Worm (Caenorhabditis elegans): Measurements from ENCODE around the gene npr-20.

Gene npr-20

DNA sequence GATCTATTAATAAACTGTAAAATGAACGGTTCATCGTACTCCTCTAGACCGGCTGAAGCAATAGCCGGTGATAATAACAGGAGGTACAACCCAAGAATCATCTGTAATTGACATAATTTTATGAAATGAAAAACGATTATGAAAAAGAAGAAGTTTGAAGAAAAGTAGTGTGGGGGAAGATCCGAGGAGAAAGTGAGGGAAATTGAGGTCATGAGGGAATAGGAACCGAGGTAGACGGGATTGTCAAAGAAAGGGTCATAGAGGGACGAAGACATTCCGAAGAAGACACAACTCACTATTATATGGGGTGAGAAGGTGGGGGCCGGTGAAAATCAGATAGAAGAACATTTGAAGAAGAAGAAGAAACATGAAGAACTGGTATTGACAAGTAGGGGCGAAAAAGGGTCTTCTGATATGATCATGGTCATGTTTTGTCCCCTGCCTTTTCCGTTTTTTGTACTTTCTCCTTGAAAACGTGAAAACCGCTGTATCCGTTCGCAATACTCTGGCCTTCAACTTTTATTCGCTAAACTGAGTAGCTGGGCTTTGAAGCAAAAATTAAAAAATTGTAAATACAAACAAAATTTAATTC is 12.9 kb downstream of the npr-20 start, which contains the start of gene oac-46:
Gene oac-46, minus strand, starts transcription at position 101 of the 592 bp plus-strand sequence.
- TF ChIP-seq med-1 (GFP tag; optimal IDR thresholded peaks at IDR 0.05; ENCODE audit: insufficient read depth) (no peak), flt-1 (GFP tag; IDR thresholded peaks at IDR 0.05) (no peak), ztf-29 (GFP tag; IDR thresholded peaks at IDR 0.05) (no peak), ztf-23 (GFP tag; IDR thresholded peaks at IDR 0.05) (no peak), cog-1 (tag; optimal IDR thresholded peaks at IDR 0.05) (no peak), T22C8.4 (GFP tag; IDR thresholded peaks at IDR 0.05) (no peak), ref-1 (GFP tag; conservative IDR thresholded peaks at IDR 0.05) (no peak), tab-1 (GFP tag; IDR thresholded peaks at IDR 0.05) (no peak), klf-2 (GFP tag; conservative IDR thresholded peaks at IDR 0.05) (no peak)

DNA sequence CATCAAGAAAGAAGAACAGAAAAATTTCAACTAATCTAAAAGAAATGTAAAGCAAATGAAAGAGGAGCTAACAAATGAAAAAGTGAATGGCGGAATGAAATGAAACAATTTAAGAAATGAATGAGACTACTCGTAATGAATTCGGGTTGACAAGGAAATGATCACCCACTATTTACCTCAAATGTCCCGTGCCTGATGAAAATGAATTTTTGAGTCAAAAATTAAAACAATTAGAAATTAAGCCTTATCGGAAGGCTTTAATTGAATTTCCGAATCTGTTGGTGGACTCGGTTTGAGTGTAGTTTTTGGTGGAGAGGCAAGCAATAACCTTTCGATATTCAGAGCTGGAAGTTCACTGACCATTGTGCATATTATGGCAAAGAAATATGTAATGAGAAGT is 16.0 kb downstream of the npr-20 start:
- TF ChIP-seq ztf-23 (GFP tag; IDR thresholded peaks at IDR 0.05): no peak
- no peak for TF ChIP-seq cog-1 (tag; optimal IDR thresholded peaks at IDR 0.05)
- no peak for TF ChIP-seq ref-1 (GFP tag; conservative IDR thresholded peaks at IDR 0.05)
- TF ChIP-seq ztf-29 (GFP tag; IDR thresholded peaks at IDR 0.05): no peak
- no peak for TF ChIP-seq T22C8.4 (GFP tag; IDR thresholded peaks at IDR 0.05)
- no peak for TF ChIP-seq klf-2 (GFP tag; conservative IDR thresholded peaks at IDR 0.05)
- TF ChIP-seq flt-1 (GFP tag; IDR thresholded peaks at IDR 0.05): no peak
- no peak for TF ChIP-seq med-1 (GFP tag; optimal IDR thresholded peaks at IDR 0.05; ENCODE audit: insufficient read depth)
- no peak for TF ChIP-seq tab-1 (GFP tag; IDR thresholded peaks at IDR 0.05)

ce11 chrII:8845932-8846331 is 19.0 kb downstream of the npr-20 start:
- TF ChIP-seq tab-1 (GFP tag; IDR thresholded peaks at IDR 0.05): no peak
- no peak for TF ChIP-seq flt-1 (GFP tag; IDR thresholded peaks at IDR 0.05)
- no peak for TF ChIP-seq ztf-23 (GFP tag; IDR thresholded peaks at IDR 0.05)
- no peak for TF ChIP-seq cog-1 (tag; optimal IDR thresholded peaks at IDR 0.05)

DNA sequence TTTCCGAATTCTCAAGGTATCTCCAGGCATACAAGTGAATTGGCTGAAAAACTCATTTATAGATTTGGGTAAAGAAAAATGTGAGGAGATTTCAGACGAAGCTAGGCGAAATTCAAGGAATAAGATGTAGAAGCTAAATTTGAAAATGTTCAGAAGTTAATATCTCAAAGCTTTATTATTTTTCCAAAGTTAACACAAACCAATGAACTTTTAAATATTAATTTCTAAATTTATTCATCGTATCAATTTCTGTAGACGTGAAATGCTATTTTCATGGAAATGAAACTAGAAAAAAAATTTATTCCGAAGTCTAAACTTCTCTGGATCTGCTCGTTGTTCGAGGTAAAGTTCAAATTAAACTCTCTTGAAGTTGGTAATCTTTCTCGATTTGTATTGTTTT is 19.7 kb downstream of the npr-20 start, which contains the start of gene agxt-1:
Gene agxt-1, plus strand, starts transcription at position 301 of the 400 bp plus-strand sequence.
- no peak for TF ChIP-seq ref-1 (GFP tag; conservative IDR thresholded peaks at IDR 0.05)
- TF ChIP-seq klf-2 (GFP tag; conservative IDR thresholded peaks at IDR 0.05): no peak
- no peak for TF ChIP-seq T22C8.4 (GFP tag; IDR thresholded peaks at IDR 0.05)
- no peak for TF ChIP-seq flt-1 (GFP tag; IDR thresholded peaks at IDR 0.05)
- TF ChIP-seq med-1 (GFP tag; optimal IDR thresholded peaks at IDR 0.05; ENCODE audit: insufficient read depth): no peak
- TF ChIP-seq cog-1 (tag; optimal IDR thresholded peaks at IDR 0.05): no peak
- TF ChIP-seq ztf-29 (GFP tag; IDR thresholded peaks at IDR 0.05): no peak
- no peak for TF ChIP-seq ztf-23 (GFP tag; IDR thresholded peaks at IDR 0.05)
- no peak for TF ChIP-seq tab-1 (GFP tag; IDR thresholded peaks at IDR 0.05)

ce11 chrII:8844465-8845126 is 20.4 kb downstream of the npr-20 start, which contains the start of gene F46C5.6:
Gene F46C5.6 (minus strand): TSS chrII:8844515.
- TF ChIP-seq T22C8.4 (GFP tag; IDR thresholded peaks at IDR 0.05) (no peak), klf-2 (GFP tag; conservative IDR thresholded peaks at IDR 0.05) (no peak), tab-1 (GFP tag; IDR thresholded peaks at IDR 0.05) (no peak), med-1 (GFP tag; optimal IDR thresholded peaks at IDR 0.05; ENCODE audit: insufficient read depth) (no peak), ztf-29 (GFP tag; IDR thresholded peaks at IDR 0.05) (no peak), flt-1 (GFP tag; IDR thresholded peaks at IDR 0.05) (no peak), ref-1 (GFP tag; conservative IDR thresholded peaks at IDR 0.05) (no peak), cog-1 (tag; optimal IDR thresholded peaks at IDR 0.05) (no peak), ztf-23 (GFP tag; IDR thresholded peaks at IDR 0.05) (no peak)

- no peak for TF ChIP-seq ref-1 (GFP tag; conservative IDR thresholded peaks at IDR 0.05)
- TF ChIP-seq med-1 (GFP tag; optimal IDR thresholded peaks at IDR 0.05; ENCODE audit: insufficient read depth): no peak
- no peak for TF ChIP-seq ztf-29 (GFP tag; IDR thresholded peaks at IDR 0.05)
- TF ChIP-seq T22C8.4 (GFP tag; IDR thresholded peaks at IDR 0.05): no peak
- TF ChIP-seq cog-1 (tag; optimal IDR thresholded peaks at IDR 0.05): no peak
- no peak for TF ChIP-seq ztf-23 (GFP tag; IDR thresholded peaks at IDR 0.05)
- no peak for TF ChIP-seq klf-2 (GFP tag; conservative IDR thresholded peaks at IDR 0.05)
- TF ChIP-seq tab-1 (GFP tag; IDR thresholded peaks at IDR 0.05): no peak
- no peak for TF ChIP-seq flt-1 (GFP tag; IDR thresholded peaks at IDR 0.05)
These were observed 26.0 kb downstream of the npr-20 start, which contains the start of gene F46C5.7 for ce11 chrII:8839025-8839424. Gene F46C5.7 (plus strand): TSS chrII:8839325.

DNA sequence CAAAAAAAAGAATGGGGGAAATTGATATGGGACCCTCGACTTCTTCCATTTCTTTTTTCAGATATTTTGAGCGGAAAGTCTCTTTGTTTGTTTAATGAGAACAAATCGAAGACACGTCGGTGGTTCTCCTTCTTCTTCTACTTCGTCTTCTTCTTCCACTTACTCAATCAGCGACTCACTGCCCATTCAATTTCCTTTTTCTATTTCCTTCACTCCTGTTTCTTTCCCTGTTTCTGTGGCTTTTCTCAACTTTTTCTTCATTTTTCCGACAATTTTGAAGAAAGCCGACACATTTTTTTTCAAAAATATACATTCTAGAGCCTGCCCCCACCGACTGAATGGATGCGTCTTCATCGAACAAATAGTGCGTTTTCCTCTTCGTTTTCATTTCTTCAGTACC is 29.1 kb downstream of the npr-20 start, which contains the start of gene F46C5.4:
Gene F46C5.4, plus strand, starts transcription at position 222 of the 400 bp plus-strand sequence.
- TF ChIP-seq ztf-23 (GFP tag; IDR thresholded peaks at IDR 0.05): no peak
- no peak for TF ChIP-seq tab-1 (GFP tag; IDR thresholded peaks at IDR 0.05)
- no peak for TF ChIP-seq cog-1 (tag; optimal IDR thresholded peaks at IDR 0.05)
- no peak for TF ChIP-seq ref-1 (GFP tag; conservative IDR thresholded peaks at IDR 0.05)
- TF ChIP-seq ztf-29 (GFP tag; IDR thresholded peaks at IDR 0.05): no peak
- TF ChIP-seq med-1 (GFP tag; optimal IDR thresholded peaks at IDR 0.05; ENCODE audit: insufficient read depth): no peak
- no peak for TF ChIP-seq T22C8.4 (GFP tag; IDR thresholded peaks at IDR 0.05)

ce11 chrII:8832941-8833340 is 32.0 kb downstream of the npr-20 start:
- TF ChIP-seq ref-1 (GFP tag; conservative IDR thresholded peaks at IDR 0.05) (no peak), tab-1 (GFP tag; IDR thresholded peaks at IDR 0.05) (no peak), ztf-23 (GFP tag; IDR thresholded peaks at IDR 0.05) (no peak), flt-1 (GFP tag; IDR thresholded peaks at IDR 0.05) (no peak), med-1 (GFP tag; optimal IDR thresholded peaks at IDR 0.05; ENCODE audit: insufficient read depth) (no peak), T22C8.4 (GFP tag; IDR thresholded peaks at IDR 0.05) (no peak), klf-2 (GFP tag; conservative IDR thresholded peaks at IDR 0.05) (no peak), ztf-29 (GFP tag; IDR thresholded peaks at IDR 0.05) (no peak), cog-1 (tag; optimal IDR thresholded peaks at IDR 0.05) (no peak)

- no peak for TF ChIP-seq T22C8.4 (GFP tag; IDR thresholded peaks at IDR 0.05)
- TF ChIP-seq flt-1 (GFP tag; IDR thresholded peaks at IDR 0.05): no peak
- no peak for TF ChIP-seq tab-1 (GFP tag; IDR thresholded peaks at IDR 0.05)
- TF ChIP-seq med-1 (GFP tag; optimal IDR thresholded peaks at IDR 0.05; ENCODE audit: insufficient read depth): no peak
- no peak for TF ChIP-seq cog-1 (tag; optimal IDR thresholded peaks at IDR 0.05)
- TF ChIP-seq klf-2 (GFP tag; conservative IDR thresholded peaks at IDR 0.05): no peak
- no peak for TF ChIP-seq ztf-29 (GFP tag; IDR thresholded peaks at IDR 0.05)
- TF ChIP-seq ref-1 (GFP tag; conservative IDR thresholded peaks at IDR 0.05): no peak
- no peak for TF ChIP-seq ztf-23 (GFP tag; IDR thresholded peaks at IDR 0.05)
These were observed 34.1 kb downstream of the npr-20 start for ce11 chrII:8830917-8831316.
